Fruit fly (Drosophila melanogaster) whole organism, embryonic: ENCODE measurements around the gene Datp.

Source experiments
- BEAF-32 ChIP-seq: fragments of 200-800 bp; sonication (Bioruptor generic); optimal IDR thresholded peaks from 3 replicates; lab custom pipeline; 2017; ENCODE audit warnings: missing biosample characterization, missing genetic modification characterization, mild to moderate bottlenecking, moderate library complexity, missing genetic modification reagents
- Bdp1 ChIP-seq: fragments of 200-800 bp; sonication (Bioruptor generic); optimal IDR thresholded peaks from 3 replicates; lab custom pipeline; 2016; ENCODE audit warnings: missing biosample characterization, missing genetic modification characterization
- CG11093 ChIP-seq: fragments of 200-800 bp; sonication (Bioruptor generic); IDR thresholded peaks from 3 replicates; pipeline ENCODE4 v1.3.6; 2022; ENCODE audit warnings: missing biosample characterization, missing genetic modification characterization
- CG12391 ChIP-seq: fragments of 200-800 bp; sonication (Bioruptor generic); optimal IDR thresholded peaks from 3 replicates; lab custom pipeline; 2018; ENCODE audit warnings: missing biosample characterization, mild to moderate bottlenecking, missing genetic modification characterization, moderate library complexity
- CG14710 ChIP-seq: fragments of 200-800 bp; sonication (Bioruptor generic); optimal IDR thresholded peaks from 3 replicates; lab custom pipeline; 2019; ENCODE audit warnings: missing biosample characterization, mild to moderate bottlenecking, missing genetic modification characterization, moderate library complexity
- CG15514 ChIP-seq: fragments of 200-800 bp; sonication (Bioruptor generic); optimal IDR thresholded peaks from 3 replicates; lab custom pipeline; 2017; ENCODE audit warnings: missing biosample characterization, missing genetic modification characterization, mild to moderate bottlenecking, moderate library complexity, missing genetic modification reagents
- CG1603 ChIP-seq: fragments of 200-800 bp; sonication (Bioruptor generic); optimal IDR thresholded peaks from 2 replicates; lab custom pipeline; 2019; ENCODE audit warnings: missing biosample characterization, mild to moderate bottlenecking, missing genetic modification characterization, moderate library complexity
- CG1647 ChIP-seq: fragments of 200-800 bp; sonication (Bioruptor generic); optimal IDR thresholded peaks from 3 replicates; lab custom pipeline; 2016; ENCODE audit warnings: missing biosample characterization, missing genetic modification characterization
- CG17328 ChIP-seq: fragments of 200-800 bp; sonication (Bioruptor generic); IDR thresholded peaks from 2 replicates; pipeline ENCODE4 v1.3.6; 2022; ENCODE audit warnings: missing biosample characterization, missing genetic modification characterization
- CG17829 ChIP-seq: fragments of 200-800 bp; optimal IDR thresholded peaks from 2 replicates; lab custom pipeline; 2019; ENCODE audit warnings: missing biosample characterization, mild to moderate bottlenecking, missing genetic modification characterization, moderate library complexity
- CG1792 ChIP-seq: fragments of 200-800 bp; sonication (Bioruptor generic); optimal IDR thresholded peaks from 2 replicates; lab custom pipeline; 2016; ENCODE audit warnings: missing biosample characterization, missing genetic modification characterization
- CG3065 ChIP-seq: fragments of 200-800 bp; sonication (Bioruptor generic); optimal IDR thresholded peaks from 2 replicates; lab custom pipeline; 2016; ENCODE audit warnings: missing biosample characterization, missing genetic modification characterization
- CG34224 ChIP-seq: fragments of 200-800 bp; sonication (Bioruptor generic); IDR thresholded peaks from 3 replicates; pipeline ENCODE4 v1.3.6; 2022; ENCODE audit warnings: missing biosample characterization, missing genetic modification characterization; ENCODE audit not compliant: partially characterized antibody
- CG34376 ChIP-seq: fragments of 200-800 bp; sonication (Bioruptor generic); optimal IDR thresholded peaks from 2 replicates; lab custom pipeline; 2018; ENCODE audit warnings: missing biosample characterization, mild to moderate bottlenecking, missing genetic modification characterization
- CG42726 ChIP-seq: fragments of 200-800 bp; sonication (Bioruptor generic); IDR thresholded peaks from 2 replicates; pipeline ENCODE4 v1.3.6; 2022; ENCODE audit warnings: missing biosample characterization, missing genetic modification characterization; ENCODE audit not compliant: partially characterized antibody
- CG4360 ChIP-seq: fragments of 200-800 bp; sonication (Bioruptor generic); IDR thresholded peaks from 2 replicates; pipeline ENCODE4 v1.3.6; 2022; ENCODE audit warnings: missing biosample characterization, missing genetic modification characterization
- CG4617 ChIP-seq: fragments of 200-800 bp; sonication (Bioruptor generic); optimal IDR thresholded peaks from 3 replicates; lab custom pipeline; 2016; ENCODE audit warnings: missing biosample characterization, missing genetic modification characterization, borderline replicate concordance
- CG6791 ChIP-seq: fragments of 200-800 bp; sonication (Bioruptor generic); IDR thresholded peaks from 3 replicates; pipeline ENCODE4 v1.3.6; 2022; ENCODE audit warnings: missing biosample characterization, missing genetic modification characterization; ENCODE audit not compliant: partially characterized antibody
- CG7786 ChIP-seq: fragments of 200-800 bp; sonication (Bioruptor generic); optimal IDR thresholded peaks from 2 replicates; lab custom pipeline; 2016; ENCODE audit warnings: missing biosample characterization, missing genetic modification characterization
- CG8290 ChIP-seq, 3 experiments: fragments of 200-800 bp; sonication (Bioruptor generic); optimal IDR thresholded peaks; 2 replicates each; lab custom pipeline; 2016 to 2019; ENCODE audit warnings: missing biosample characterization in 3 of 3, missing genetic modification characterization in 3 of 3, mild to moderate bottlenecking in 2 of 3, moderate library complexity in 1 of 3
- CG9932 ChIP-seq: fragments of 200-800 bp; sonication (Bioruptor generic); IDR thresholded peaks from 2 replicates; pipeline ENCODE4 v1.3.6; 2022; ENCODE audit warnings: missing biosample characterization, missing genetic modification characterization
- CHES-1-like ChIP-seq: fragments of 200-800 bp; sonication (Bioruptor generic); optimal IDR thresholded peaks from 2 replicates; lab custom pipeline; 2016; ENCODE audit warnings: missing biosample characterization, missing genetic modification characterization
- Dp ChIP-seq: fragments of 200-800 bp; sonication (Bioruptor generic); optimal IDR thresholded peaks from 2 replicates; lab custom pipeline; 2018; ENCODE audit warnings: missing biosample characterization, mild to moderate bottlenecking, missing genetic modification characterization, moderate library complexity
- E2f2 ChIP-seq: fragments of 200-800 bp; sonication (Bioruptor generic); IDR thresholded peaks from 2 replicates; pipeline ENCODE4 v1.3.6; 2022; ENCODE audit warnings: missing biosample characterization, missing genetic modification characterization
- HLH4C ChIP-seq: fragments of 200-800 bp; sonication (Bioruptor generic); IDR thresholded peaks from 3 replicates; pipeline ENCODE4 v1.3.6; 2022; ENCODE audit warnings: missing biosample characterization, missing genetic modification characterization; ENCODE audit not compliant: partially characterized antibody
- Hand ChIP-seq: fragments of 200-800 bp; sonication (Bioruptor generic); optimal IDR thresholded peaks from 2 replicates; lab custom pipeline; 2017; ENCODE audit warnings: mild to moderate bottlenecking, missing biosample characterization, missing genetic modification reagents, missing genetic modification characterization
- MBD-R2 ChIP-seq: fragments of 200-800 bp; sonication (Bioruptor generic); IDR thresholded peaks from 2 replicates; pipeline ENCODE4 v1.3.6; 2022; ENCODE audit warnings: missing biosample characterization, missing genetic modification characterization
- MESR4 ChIP-seq: fragments of 200-800 bp; sonication (Bioruptor generic); optimal IDR thresholded peaks from 2 replicates; lab custom pipeline; 2018; ENCODE audit warnings: missing biosample characterization, mild to moderate bottlenecking, missing genetic modification characterization, moderate library complexity
- Myb ChIP-seq: fragments of 200-800 bp; sonication (Bioruptor generic); optimal IDR thresholded peaks from 2 replicates; lab custom pipeline; 2016; ENCODE audit warnings: missing biosample characterization, missing genetic modification characterization
- NFAT ChIP-seq: fragments of 200-800 bp; sonication (Bioruptor generic); IDR thresholded peaks from 2 replicates; pipeline ENCODE4 v1.3.6; 2022; ENCODE audit warnings: missing biosample characterization, missing genetic modification characterization
- Opbp ChIP-seq: fragments of 200-800 bp; sonication (Bioruptor generic); IDR thresholded peaks from 3 replicates; pipeline ENCODE4 v1.3.6; 2022; ENCODE audit warnings: missing biosample characterization, missing genetic modification characterization; ENCODE audit not compliant: partially characterized antibody
- Rfx ChIP-seq: fragments of 200-800 bp; sonication (Bioruptor generic); IDR thresholded peaks from 2 replicates; pipeline ENCODE4 v1.3.6; 2022; ENCODE audit warnings: missing biosample characterization, missing genetic modification characterization
- Sin3A ChIP-seq: fragments of >200 bp; optimal IDR thresholded peaks from 2 replicates; lab custom pipeline; 2018
- Sry-δ ChIP-seq: fragments of 200-800 bp; sonication (Bioruptor generic); optimal IDR thresholded peaks from 2 replicates; lab custom pipeline; 2016; ENCODE audit warnings: missing biosample characterization, missing genetic modification characterization
- Xbp1 ChIP-seq: fragments of 200-800 bp; sonication (Bioruptor generic); optimal IDR thresholded peaks from 3 replicates; lab custom pipeline; 2016; ENCODE audit warnings: missing biosample characterization, mild to moderate bottlenecking, missing genetic modification characterization
- YL-1 ChIP-seq: fragments of 200-800 bp; sonication (Bioruptor generic); optimal IDR thresholded peaks from 3 replicates; lab custom pipeline; 2017; ENCODE audit warnings: missing biosample characterization, mild to moderate bottlenecking, missing genetic modification characterization
- amos ChIP-seq: fragments of 200-800 bp; sonication (Bioruptor generic); IDR thresholded peaks from 2 replicates; pipeline ENCODE4 v1.3.6; 2022; ENCODE audit warnings: missing biosample characterization, missing genetic modification characterization; ENCODE audit not compliant: partially characterized antibody
- bbx ChIP-seq: fragments of 200-800 bp; sonication (Bioruptor generic); IDR thresholded peaks from 2 replicates; pipeline ENCODE4 v1.3.6; 2022; ENCODE audit warnings: missing biosample characterization, missing genetic modification characterization; ENCODE audit not compliant: partially characterized antibody
- cad ChIP-seq: fragments of >200 bp; optimal IDR thresholded peaks from 2 replicates; lab custom pipeline; 2017; ENCODE audit warnings: missing biosample characterization, missing genetic modification characterization
- crp ChIP-seq, 2 experiments: fragments of 200-800 bp; sonication (Bioruptor generic); optimal IDR thresholded peaks; 2 replicates in 1 of 2; 3 replicates in 1 of 2; lab custom pipeline; 2017; ENCODE audit warnings: missing biosample characterization in 2 of 2, missing genetic modification characterization in 2 of 2, mild to moderate bottlenecking in 1 of 2, moderate library complexity in 1 of 2
- hb ChIP-seq: fragments of 200-800 bp; sonication (Bioruptor generic); IDR thresholded peaks from 3 replicates; pipeline ENCODE4 v1.3.6; 2022; ENCODE audit warnings: missing biosample characterization, missing genetic modification characterization; ENCODE audit not compliant: partially characterized antibody
- hbn ChIP-seq: fragments of 200-800 bp; sonication (Bioruptor generic); IDR thresholded peaks from 2 replicates; pipeline ENCODE4 v1.3.6; 2022; ENCODE audit warnings: missing biosample characterization, missing genetic modification characterization; ENCODE audit not compliant: partially characterized antibody
- her ChIP-seq: fragments of 200-800 bp; sonication (Bioruptor generic); optimal IDR thresholded peaks from 2 replicates; lab custom pipeline; 2016; ENCODE audit warnings: missing biosample characterization, missing genetic modification characterization
- insv ChIP-seq, 2 experiments: fragments of 200-800 bp; sonication (Bioruptor generic); optimal IDR thresholded peaks; 3 replicates each; lab custom pipeline; 2016 to 2018; ENCODE audit warnings: missing biosample characterization in 2 of 2, missing genetic modification characterization in 2 of 2
- phol ChIP-seq: fragments of 200-800 bp; sonication (Bioruptor generic); optimal IDR thresholded peaks from 3 replicates; lab custom pipeline; 2018; ENCODE audit warnings: missing biosample characterization, mild to moderate bottlenecking, missing genetic modification characterization, moderate library complexity
- sc ChIP-seq, 3 experiments: fragments of >200 bp in 2 of 3; fragments of 200-800 bp in 1 of 3; sonication (Bioruptor generic) in 1 of 3; optimal IDR thresholded peaks; 2 replicates in 2 of 3; 3 replicates in 1 of 3; lab custom pipeline; 2017; ENCODE audit warnings: mild to moderate bottlenecking in 1 of 3, missing biosample characterization in 1 of 3, missing genetic modification characterization in 1 of 3, missing genetic modification reagents in 1 of 3
- vvl ChIP-seq: fragments of 200-800 bp; sonication (Bioruptor generic); IDR thresholded peaks from 2 replicates; pipeline ENCODE4 v1.3.6; 2022; ENCODE audit warnings: missing biosample characterization, missing genetic modification characterization
- zen2 ChIP-seq: fragments of 200-800 bp; sonication (Bioruptor generic); IDR thresholded peaks from 3 replicates; pipeline ENCODE4 v1.3.6; 2022; ENCODE audit warnings: missing biosample characterization, missing genetic modification characterization; ENCODE audit not compliant: partially characterized antibody

Datp gene

DNA sequence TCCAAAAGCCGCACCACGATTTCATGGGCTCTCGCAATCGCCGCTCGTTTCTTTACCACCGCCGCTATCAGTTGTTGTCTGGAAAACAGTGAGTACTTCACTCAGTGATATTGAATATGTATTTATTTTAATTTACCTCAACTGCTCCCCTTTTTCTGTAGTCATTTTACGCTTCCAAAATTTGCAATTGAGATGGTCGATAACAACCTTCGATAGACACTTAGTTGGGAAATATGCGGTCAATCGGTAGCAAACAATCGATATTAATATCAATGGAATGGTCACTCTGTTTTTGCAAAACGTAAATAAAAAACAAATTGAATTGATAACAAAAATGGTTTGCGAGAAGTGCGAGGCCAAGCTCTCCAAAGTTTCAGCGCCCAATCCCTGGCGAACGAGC lies 48.0 kb downstream of the Datp start, which contains the start of the genes CG34183 and CG4537 (continued):
- TF ChIP-seq MBD-R2 (GFP tag; lab: Robert Waterston, UW) (peak; percentile 94), vvl (GFP tag; lab: Robert Waterston, UW) (peak; percentile 56), hbn (GFP tag; lab: Robert Waterston, UW) (peak; percentile 91), Hand (GFP tag; lab: Kevin White, UChicago) (no peak), NFAT (GFP tag; lab: Robert Waterston, UW) (no peak), cad (GFP tag; lab: Kevin White, UChicago) (no peak), crp (GFP tag; optimal IDR thresholded peaks at IDR 0.05; lab: Kevin White, UChicago) (peak in 1 of 2 experiments; percentile 30), CG17829 (peak; percentile 17), CG12391 (no peak), Xbp1 (no peak), CG34224 (GFP tag; lab: Robert Waterston, UW) (peak; percentile 95), CG9932 (GFP tag; lab: Robert Waterston, UW) (peak; percentile 33; the same call in 1 of the 2 replicates), CG1603 (tag; lab: Kevin White, UChicago) (peak; percentile 44), CG6791 (GFP tag; lab: Robert Waterston, UW) (peak; percentile 93), MESR4 (GFP tag; lab: Kevin White, UChicago) (peak; percentile 74), CG4360 (no peak), E2f2 (GFP tag; lab: Robert Waterston, UW) (peak; percentile 68), phol (peak; percentile 49), CG42726 (GFP tag; lab: Robert Waterston, UW) (peak; percentile 93), CHES-1-like (GFP tag; lab: Kevin White, UChicago) (peak; percentile 57), zen2 (GFP tag; lab: Robert Waterston, UW) (peak; percentile 93), hb (GFP tag; lab: Robert Waterston, UW) (peak; percentile 78; the same call in 2 of the 3 replicates), Sry-δ (GFP tag; lab: Kevin White, UChicago) (peak; percentile 91), YL-1 (GFP tag; lab: Kevin White, UChicago) (peak; percentile 67), BEAF-32 (GFP tag; lab: Kevin White, UChicago) (peak; percentile 89), CG11093 (no peak), amos (GFP tag; lab: Robert Waterston, UW) (peak; percentile 93), HLH4C (GFP tag; lab: Robert Waterston, UW) (peak; percentile 90), Myb (GFP tag; lab: Kevin White, UChicago) (peak; percentile 35), her (GFP tag; lab: Kevin White, UChicago) (peak; percentile 3), CG7786 (no peak), Bdp1 (no peak), CG8290 (GFP tag; optimal IDR thresholded peaks at IDR 0.05; lab: Kevin White, UChicago) (no peak), CG8290 (tag; optimal IDR thresholded peaks at IDR 0.05; lab: Kevin White, UChicago) (peak in 1 of 2 experiments; percentile 34), insv (GFP tag; optimal IDR thresholded peaks at IDR 0.05; lab: Kevin White, UChicago) (no peak), CG4617 (GFP tag; lab: Kevin White, UChicago) (peak; percentile 36), CG14710 (tag; lab: Kevin White, UChicago) (peak; percentile 35), CG15514 (peak; percentile 39), Opbp (GFP tag; lab: Robert Waterston, UW) (peak; percentile 91), CG17328 (GFP tag; lab: Robert Waterston, UW) (0 out of 2 replicates have a peak, but pooled peaks have one; percentile 18), sc (optimal IDR thresholded peaks at IDR 0.05; lab: Kevin White, UChicago) (no peak), sc (GFP tag; optimal IDR thresholded peaks at IDR 0.05; lab: Kevin White, UChicago) (no peak), CG1792 (no peak), Sin3A (lab: Kevin White, UChicago) (peak; percentile 48), Dp (GFP tag; lab: Kevin White, UChicago) (peak; percentile 61), CG3065 (GFP tag; lab: Kevin White, UChicago) (no peak), CG34376 (GFP tag; lab: Kevin White, UChicago) (peak; percentile 6), bbx (GFP tag; lab: Robert Waterston, UW) (peak; percentile 94), Rfx (peak; percentile 39; the same call in 1 of the 2 replicates), CG1647 (GFP tag; lab: Kevin White, UChicago) (no peak)
